Worm (Caenorhabditis elegans) whole organism, L4 larva: ENCODE results near the gene Y102A11A.2.

Source experiments
- ZK337.2 ChIP-seq: fragments of 200-800 bp; sonication (Bioruptor generic); IDR thresholded peaks from 2 replicates; pipeline ENCODE4 v1.3.6; 2022; ENCODE audit warnings: missing genetic modification reagents, missing genetic modification characterization, missing compliant biosample characterization
- dpl-1 ChIP-seq: fragments of 150-350 bp; optimal IDR thresholded peaks from 2 replicates; lab custom pipeline; 2014; ENCODE audit warnings: missing biosample characterization, missing genetic modification reagents, missing genetic modification characterization
- dve-1 ChIP-seq: sonication (generic microtip); optimal IDR thresholded peaks from 2 replicates; lab custom pipeline; 2017; ENCODE audit warnings: antibody characterized with exemption, mild to moderate bottlenecking, missing genetic modification characterization, missing compliant biosample characterization; ENCODE audit not compliant: insufficient read depth
- fkh-10 ChIP-seq: fragments of 150-350 bp; optimal IDR thresholded peaks from 2 replicates; lab custom pipeline; 2014; ENCODE audit warnings: missing biosample characterization, missing genetic modification reagents, missing genetic modification characterization
- lir-3 ChIP-seq: sonication (generic microtip); optimal IDR thresholded peaks from 2 replicates; lab custom pipeline; 2016; ENCODE audit warnings: mild to moderate bottlenecking, missing genetic modification characterization, missing compliant biosample characterization
- lsy-2 ChIP-seq, 2 experiments: fragments of 150-350 bp in 1 of 2; sonication (generic microtip) in 1 of 2; optimal IDR thresholded peaks; 2 replicates each; lab custom pipeline; 2014 to 2017; ENCODE audit warnings: missing biosample characterization in 2 of 2, missing genetic modification characterization in 2 of 2
- nhr-11 ChIP-seq: fragments of 150-350 bp; optimal IDR thresholded peaks from 2 replicates; lab custom pipeline; 2014; ENCODE audit warnings: missing biosample characterization, missing genetic modification characterization
- nhr-48 ChIP-seq: sonication (generic microtip); optimal IDR thresholded peaks from 2 replicates; lab custom pipeline; 2016; ENCODE audit warnings: mild to moderate bottlenecking, missing genetic modification characterization, missing compliant biosample characterization
- pqm-1 ChIP-seq: sonication (generic microtip); optimal IDR thresholded peaks from 2 replicates; lab custom pipeline; 2017; ENCODE audit warnings: missing biosample characterization, missing genetic modification characterization
- set-16 ChIP-seq: fragments of 200-800 bp; sonication (Bioruptor generic); IDR thresholded peaks from 2 replicates; pipeline ENCODE4 v1.3.6; 2022; ENCODE audit warnings: missing genetic modification reagents, missing genetic modification characterization, missing compliant biosample characterization
- zip-11 ChIP-seq: fragments of 200-800 bp; sonication (Bioruptor generic); IDR thresholded peaks from 2 replicates; pipeline ENCODE4 v1.3.6; 2022; ENCODE audit warnings: missing genetic modification characterization, missing compliant biosample characterization

ce11 chrX:2071392-2072001, 45.1 kb downstream of the Y102A11A.2 start:
- TF ChIP-seq pqm-1 (tag; lab: Kevin White, UChicago) (peak; percentile 0), dve-1 (tag; lab: Kevin White, UChicago) (peak; percentile 25), lir-3 (no peak), dpl-1 (peak; percentile 40), ZK337.2 (GFP tag; lab: Robert Waterston, UW) (no peak), nhr-11 (tag; lab: Kevin White, UChicago) (peak; percentile 62), zip-11 (GFP tag; lab: Robert Waterston, UW) (no peak), fkh-10 (GFP tag; lab: Kevin White, UChicago) (peak; percentile 17), nhr-48 (tag; lab: Kevin White, UChicago) (peak; percentile 34), lsy-2 (tag; optimal IDR thresholded peaks at IDR 0.05; lab: Kevin White, UChicago) (no peak), set-16 (GFP tag; lab: Robert Waterston, UW) (peak; percentile 59)
